Worm (Caenorhabditis elegans) whole organism, L4/young adult: ENCODE measurements around the gene lact-6.

Source experiments
- W03F9.2 ChIP-seq: fragments of 150-350 bp; optimal IDR thresholded peaks from 2 replicates; lab custom pipeline; 2014; ENCODE audit warnings: missing biosample characterization, missing genetic modification characterization
- him-1 ChIP-seq: sonication (generic microtip); optimal IDR thresholded peaks from 2 replicates; lab custom pipeline; 2016; ENCODE audit warnings: missing genotype, missing genetic modification reagents, missing genetic modification characterization, missing compliant biosample characterization

DNA sequence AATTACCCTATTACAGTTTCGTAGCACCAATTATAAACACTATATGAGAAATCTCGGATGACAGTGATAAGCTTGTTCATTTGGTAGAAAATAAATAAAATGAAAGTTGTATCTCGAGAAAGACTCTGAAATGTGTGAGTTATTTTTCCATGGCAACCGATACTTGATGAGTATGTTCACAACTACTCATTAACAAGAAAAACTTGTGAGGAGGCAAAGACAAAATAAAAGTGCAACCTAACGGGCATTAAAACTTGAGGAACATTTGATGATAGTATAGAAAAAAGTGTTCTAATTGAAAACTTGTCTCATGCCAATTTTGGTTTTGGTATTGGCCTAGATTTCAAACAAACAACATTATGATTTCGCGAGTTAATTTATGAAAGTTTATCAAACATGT is 5.4 kb upstream of the lact-6 start, which contains the start of gene gcy-27:
- TF ChIP-seq W03F9.2 (tag; lab: Kevin White, UChicago) (no peak), him-1 (tag; lab: Kevin White, UChicago) (no peak)
